Fruit fly (Drosophila melanogaster) whole organism, prepupa: ENCODE data around the gene CG17648.

Experiments
- Blimp-1 ChIP-seq: fragments of 200-800 bp; sonication (Bioruptor generic); optimal IDR thresholded peaks from 3 replicates; lab custom pipeline; 2017; ENCODE audit warnings: missing biosample characterization, missing genetic modification characterization, mild to moderate bottlenecking, moderate library complexity, missing genetic modification reagents
- CG11294 ChIP-seq: fragments of 200-800 bp; sonication (Bioruptor generic); IDR thresholded peaks from 2 replicates; pipeline ENCODE4 v1.3.6; 2022; ENCODE audit warnings: missing biosample characterization, missing genetic modification characterization
- CG11762 ChIP-seq: fragments of 200-800 bp; sonication (Bioruptor generic); optimal IDR thresholded peaks from 3 replicates; lab custom pipeline; 2016; ENCODE audit warnings: missing biosample characterization, missing genetic modification characterization; ENCODE audit not compliant: insufficient read depth
- CG11902 ChIP-seq: fragments of 200-800 bp; sonication (Bioruptor generic); optimal IDR thresholded peaks from 3 replicates; lab custom pipeline; 2016; ENCODE audit warnings: missing biosample characterization, missing genetic modification characterization
- CG6808 ChIP-seq: fragments of 200-800 bp; sonication (Bioruptor generic); optimal IDR thresholded peaks from 3 replicates; lab custom pipeline; 2017; ENCODE audit warnings: missing biosample characterization, missing genetic modification characterization, mild to moderate bottlenecking, moderate library complexity, missing genetic modification reagents
- CG6854 ChIP-seq: fragments of 200-800 bp; sonication (Bioruptor generic); optimal IDR thresholded peaks from 2 replicates; lab custom pipeline; 2017; ENCODE audit warnings: missing biosample characterization, mild to moderate bottlenecking, missing genetic modification characterization
- CG8119 ChIP-seq: fragments of 200-800 bp; sonication (Bioruptor generic); IDR thresholded peaks from 3 replicates; pipeline ENCODE4 v1.3.6; 2022; ENCODE audit warnings: missing biosample characterization, missing genetic modification characterization
- CG8319 ChIP-seq: fragments of 200-800 bp; sonication (Bioruptor generic); optimal IDR thresholded peaks from 3 replicates; lab custom pipeline; 2016; ENCODE audit warnings: missing biosample characterization, missing genetic modification characterization
- CG9139 ChIP-seq: fragments of 200-800 bp; sonication (Bioruptor generic); optimal IDR thresholded peaks from 3 replicates; lab custom pipeline; 2017; ENCODE audit warnings: missing biosample characterization, mild to moderate bottlenecking, missing genetic modification characterization
- Eip78C ChIP-seq: fragments of 200-800 bp; sonication (Bioruptor generic); peaks from one replicate; lab custom pipeline; 2016; ENCODE audit warnings: missing biosample characterization, missing genetic modification characterization
- Sox15 ChIP-seq: fragments of 200-800 bp; sonication (Bioruptor generic); optimal IDR thresholded peaks from 3 replicates; lab custom pipeline; 2016; ENCODE audit warnings: missing biosample characterization, missing genetic modification characterization
- acj6 ChIP-seq: fragments of 200-800 bp; sonication (Bioruptor generic); optimal IDR thresholded peaks from 3 replicates; lab custom pipeline; 2016; ENCODE audit warnings: missing biosample characterization, missing genetic modification characterization
- fd59A ChIP-seq: fragments of 200-800 bp; sonication (Bioruptor generic); optimal IDR thresholded peaks from 2 replicates; lab custom pipeline; 2017; ENCODE audit warnings: missing biosample characterization, mild to moderate bottlenecking, missing genetic modification characterization, missing genetic modification reagents
- pdm3 ChIP-seq: fragments of 200-800 bp; sonication (Bioruptor generic); optimal IDR thresholded peaks from 3 replicates; lab custom pipeline; 2016; ENCODE audit warnings: missing biosample characterization, missing genetic modification characterization

DNA sequence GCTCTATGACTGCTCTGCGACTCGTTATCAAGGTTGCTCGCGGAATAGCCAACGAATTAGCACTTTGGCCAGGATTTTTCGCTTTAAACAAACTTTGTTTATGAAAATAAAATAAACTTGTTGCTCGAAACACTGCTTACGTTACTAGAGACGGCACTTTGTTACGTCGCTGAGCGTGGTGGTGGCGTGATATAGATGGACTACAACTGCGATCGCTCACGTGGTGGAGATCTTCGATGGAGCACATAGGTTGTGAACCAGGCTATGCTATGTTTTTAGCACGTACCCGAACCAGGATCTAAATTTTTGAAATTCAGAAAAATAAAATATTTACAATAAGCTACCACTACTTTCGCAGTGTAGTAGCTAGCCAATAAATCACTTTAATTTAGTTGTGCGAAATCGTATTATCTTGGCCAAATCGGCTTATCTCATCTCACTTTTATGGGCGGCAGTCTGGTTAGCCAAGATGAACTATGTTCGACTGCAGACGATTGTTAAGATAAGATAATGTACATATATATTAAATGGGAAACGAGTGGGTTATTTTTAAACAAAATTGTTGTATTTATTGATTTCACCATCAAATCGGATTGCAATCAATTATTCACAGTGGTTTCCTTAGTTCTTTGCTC lies 36.3 kb upstream of the CG17648 start, which contains the start of gene frtz:
- no peak for TF ChIP-seq CG9139
- no peak for TF ChIP-seq CG11902 (GFP tag; lab: Kevin White, UChicago)
- peak; percentile 32 for TF ChIP-seq Eip78C (GFP tag; lab: Kevin White, UChicago)
- TF ChIP-seq CG8319 (GFP tag; lab: Kevin White, UChicago), result no peak
- no peak for TF ChIP-seq CG6808 (GFP tag; lab: Kevin White, UChicago)
- TF ChIP-seq Blimp-1 (GFP tag; lab: Kevin White, UChicago), result no peak
- no peak for TF ChIP-seq CG11294 (GFP tag; lab: Robert Waterston, UW)
- TF ChIP-seq Sox15, result no peak
- no peak for TF ChIP-seq fd59A
- TF ChIP-seq acj6 (GFP tag; lab: Kevin White, UChicago), result no peak
- no peak for TF ChIP-seq pdm3 (GFP tag; lab: Kevin White, UChicago)
- no peak for TF ChIP-seq CG6854 (GFP tag; lab: Kevin White, UChicago)
- TF ChIP-seq CG8119 (GFP tag; lab: Robert Waterston, UW), result no peak
- TF ChIP-seq CG11762 (GFP tag; lab: Kevin White, UChicago), result no peak
